Worm (Caenorhabditis elegans) whole organism, L1 larva: Measurements from ENCODE around the gene F53F4.18.

Experiments used
- C04F5.9 ChIP-seq: sonication (generic microtip); optimal IDR thresholded peaks from 2 replicates; lab custom pipeline; 2016; ENCODE audit warnings: missing genetic modification characterization, missing compliant biosample characterization
- C16A3.4 ChIP-seq: fragments of 150-350 bp; optimal IDR thresholded peaks from 2 replicates; lab custom pipeline; 2014; ENCODE audit warnings: missing biosample characterization, missing genetic modification characterization
- C34B4.2 ChIP-seq: sonication (generic microtip); optimal IDR thresholded peaks from 2 replicates; lab custom pipeline; 2017; ENCODE audit warnings: mild to moderate bottlenecking, missing genetic modification characterization, missing compliant biosample characterization
- F16B12.6 ChIP-seq: fragments of 150-350 bp; optimal IDR thresholded peaks from 2 replicates; lab custom pipeline; 2014; ENCODE audit warnings: missing biosample characterization, missing genetic modification characterization
- Y116A8C.19 ChIP-seq: sonication (generic microtip); optimal IDR thresholded peaks from 2 replicates; lab custom pipeline; 2016; ENCODE audit warnings: missing compliant biosample characterization, missing genetic modification characterization, borderline replicate concordance
- alr-1 ChIP-seq: fragments of 200-800 bp; sonication (Bioruptor generic); optimal IDR thresholded peaks from 2 replicates; lab custom pipeline; 2018; ENCODE audit warnings: borderline replicate concordance, mild to moderate bottlenecking, missing genetic modification characterization, missing compliant biosample characterization
- aly-2 ChIP-seq: fragments of 150-350 bp; optimal IDR thresholded peaks from 2 replicates; lab custom pipeline; 2014; ENCODE audit warnings: missing biosample characterization, missing genetic modification characterization
- ama-1 ChIP-seq: fragments of 150-350 bp; optimal IDR thresholded peaks from 2 replicates; lab custom pipeline; 2014
- ceh-63 ChIP-seq: fragments of 200-800 bp; sonication (Bioruptor generic); optimal IDR thresholded peaks from 2 replicates; lab custom pipeline; 2018; ENCODE audit warnings: mild to moderate bottlenecking, missing genetic modification characterization, missing compliant biosample characterization
- ceh-90 ChIP-seq: sonication (generic microtip); optimal IDR thresholded peaks from 2 replicates; lab custom pipeline; 2016; ENCODE audit warnings: missing genetic modification characterization, missing compliant biosample characterization
- dpl-1 ChIP-seq, 3 experiments: fragments of 150-350 bp in 2 of 3; sonication (generic microtip) in 1 of 3; optimal IDR thresholded peaks; 2 replicates each; lab custom pipeline; 2014 to 2017; ENCODE audit warnings: missing biosample characterization in 3 of 3, missing genetic modification characterization in 3 of 3, missing genetic modification reagents in 3 of 3
- dsc-1 ChIP-seq: sonication (generic microtip); optimal IDR thresholded peaks from 2 replicates; lab custom pipeline; 2016; ENCODE audit warnings: mild to moderate bottlenecking, missing genetic modification characterization, missing compliant biosample characterization
- efl-3 ChIP-seq: fragments of 200-800 bp; sonication (Bioruptor generic); optimal IDR thresholded peaks from 2 replicates; lab custom pipeline; 2018; ENCODE audit warnings: mild to moderate bottlenecking, missing genetic modification characterization, missing compliant biosample characterization
- elt-2 ChIP-seq: sonication (generic microtip); optimal IDR thresholded peaks from 2 replicates; lab custom pipeline; 2016; ENCODE audit warnings: missing genetic modification characterization, mild to moderate bottlenecking, inconsistent platforms, missing compliant biosample characterization, missing genetic modification reagents
- elt-3 ChIP-seq, 6 experiments: fragments of 150-350 bp in 1 of 6; sonication (generic microtip); optimal IDR thresholded peaks; 2 replicates each; lab custom pipeline; 2017 to 2018; ENCODE audit warnings: missing biosample characterization in 6 of 6, missing genetic modification characterization in 6 of 6, inconsistent platforms in 1 of 6
- ets-5 ChIP-seq: fragments of 200-800 bp; sonication (Bioruptor generic); IDR thresholded peaks from 2 replicates; pipeline ENCODE4 v1.3.6; 2022; ENCODE audit warnings: missing genetic modification characterization, missing compliant biosample characterization
- fkh-4 ChIP-seq: sonication (generic microtip); optimal IDR thresholded peaks from 2 replicates; lab custom pipeline; 2016; ENCODE audit warnings: missing compliant biosample characterization, missing genetic modification characterization, borderline replicate concordance
- fkh-8 ChIP-seq: sonication (generic microtip); optimal IDR thresholded peaks from 2 replicates; lab custom pipeline; 2016; ENCODE audit warnings: mild to moderate bottlenecking, missing genetic modification characterization, missing compliant biosample characterization
- grh-1 ChIP-seq: fragments of 200-800 bp; sonication (Bioruptor generic); IDR thresholded peaks from 2 replicates; pipeline ENCODE4 v1.3.6; 2022; ENCODE audit warnings: missing genetic modification reagents, missing genetic modification characterization, missing compliant biosample characterization
- hlh-17 ChIP-seq: fragments of 200-800 bp; sonication (Bioruptor generic); optimal IDR thresholded peaks from 2 replicates; lab custom pipeline; 2018; ENCODE audit warnings: missing genetic modification characterization, mild to moderate bottlenecking, missing compliant biosample characterization, moderate library complexity, borderline replicate concordance
- hpl-2 ChIP-seq: fragments of 150-350 bp; optimal IDR thresholded peaks from 2 replicates; lab custom pipeline; 2014; ENCODE audit warnings: missing biosample characterization, missing genetic modification reagents, missing genetic modification characterization
- irx-1 ChIP-seq: sonication (generic microtip); optimal IDR thresholded peaks from 2 replicates; lab custom pipeline; 2016; ENCODE audit warnings: missing genetic modification characterization, missing compliant biosample characterization
- lin-15B ChIP-seq: fragments of 150-350 bp; sonication (generic microtip); optimal IDR thresholded peaks from 3 replicates; lab custom pipeline; 2014; ENCODE audit warnings: missing biosample characterization, missing genetic modification characterization
- lir-3 ChIP-seq: sonication (generic microtip); optimal IDR thresholded peaks from 2 replicates; lab custom pipeline; 2016; ENCODE audit warnings: mild to moderate bottlenecking, missing genetic modification characterization, moderate library complexity, missing compliant biosample characterization; ENCODE audit not compliant: poor library complexity
- lsy-2 ChIP-seq, 2 experiments: fragments of 150-350 bp; optimal IDR thresholded peaks; 2 replicates each; lab custom pipeline; 2014; ENCODE audit warnings: missing biosample characterization in 2 of 2, missing genetic modification characterization in 2 of 2
- mab-9 ChIP-seq: fragments of 200-800 bp; sonication (Bioruptor generic); IDR thresholded peaks from 2 replicates; pipeline ENCODE4 v1.3.6; 2022; ENCODE audit warnings: missing genetic modification reagents, missing genetic modification characterization, missing compliant biosample characterization
- mdl-1 ChIP-seq, 2 experiments: fragments of 150-350 bp; optimal IDR thresholded peaks; 2 replicates each; lab custom pipeline; 2014 to 2017; ENCODE audit warnings: missing biosample characterization in 2 of 2, missing genetic modification characterization in 2 of 2, inconsistent platforms in 1 of 2
- nhr-11 ChIP-seq: fragments of 150-350 bp; optimal IDR thresholded peaks from 2 replicates; lab custom pipeline; 2014; ENCODE audit warnings: missing biosample characterization, missing genetic modification characterization
- nhr-237 ChIP-seq: fragments of 150-350 bp; optimal IDR thresholded peaks from 2 replicates; lab custom pipeline; 2014; ENCODE audit warnings: missing biosample characterization, missing genetic modification characterization
- nhr-28 ChIP-seq: fragments of 150-350 bp; optimal IDR thresholded peaks from 2 replicates; lab custom pipeline; 2014; ENCODE audit warnings: missing biosample characterization, missing genetic modification characterization
- nhr-47 ChIP-seq: sonication (generic microtip); optimal IDR thresholded peaks from 2 replicates; lab custom pipeline; 2016; ENCODE audit warnings: mild to moderate bottlenecking, missing genetic modification characterization, moderate library complexity, missing compliant biosample characterization
- nhr-84 ChIP-seq: sonication (generic microtip); optimal IDR thresholded peaks from 2 replicates; lab custom pipeline; 2017; ENCODE audit warnings: missing biosample characterization, missing genetic modification characterization
- nhr-85 ChIP-seq: sonication (generic microtip); peaks from one replicate; lab custom pipeline; 2016; ENCODE audit warnings: missing genetic modification characterization, inconsistent platforms, missing compliant biosample characterization
- pag-3 ChIP-seq: sonication (generic microtip); optimal IDR thresholded peaks from 2 replicates; lab custom pipeline; 2017; ENCODE audit warnings: missing genetic modification characterization, mild to moderate bottlenecking, missing compliant biosample characterization, antibody characterized with exemption, borderline replicate concordance; ENCODE audit not compliant: insufficient read depth
- pax-3 ChIP-seq: fragments of 200-800 bp; sonication (Bioruptor generic); optimal IDR thresholded peaks from 2 replicates; lab custom pipeline; 2018; ENCODE audit warnings: mild to moderate bottlenecking, missing genetic modification characterization, moderate library complexity, missing compliant biosample characterization
- rnt-1 ChIP-seq: sonication (generic microtip); optimal IDR thresholded peaks from 2 replicates; lab custom pipeline; 2016; ENCODE audit warnings: mild to moderate bottlenecking, missing genetic modification characterization, moderate library complexity, missing compliant biosample characterization
- skn-1 ChIP-seq: fragments of 150-350 bp; optimal IDR thresholded peaks from 2 replicates; lab custom pipeline; 2014; ENCODE audit warnings: missing biosample characterization, missing genetic modification characterization
- snpc-4 ChIP-seq: fragments of 150-350 bp; optimal IDR thresholded peaks from 2 replicates; lab custom pipeline; 2014; ENCODE audit warnings: missing biosample characterization, missing genetic modification characterization
- sox-4 ChIP-seq: sonication (generic microtip); optimal IDR thresholded peaks from 2 replicates; lab custom pipeline; 2016; ENCODE audit warnings: missing genetic modification characterization, missing compliant biosample characterization
- sptf-1 ChIP-seq: fragments of 150-350 bp; optimal IDR thresholded peaks from 2 replicates; lab custom pipeline; 2014; ENCODE audit warnings: missing biosample characterization, missing genetic modification characterization
- sup-37 ChIP-seq: fragments of 200-800 bp; sonication (Bioruptor generic); optimal IDR thresholded peaks from 2 replicates; lab custom pipeline; 2018; ENCODE audit warnings: mild to moderate bottlenecking, missing genetic modification characterization, missing compliant biosample characterization
- swsn-7 ChIP-seq: sonication (generic microtip); optimal IDR thresholded peaks from 2 replicates; lab custom pipeline; 2016; ENCODE audit warnings: missing genetic modification characterization, missing compliant biosample characterization
- tlp-1 ChIP-seq: fragments of 150-350 bp; optimal IDR thresholded peaks from 2 replicates; lab custom pipeline; 2014; ENCODE audit warnings: missing biosample characterization, missing genetic modification characterization
- unc-30 ChIP-seq: sonication (generic microtip); optimal IDR thresholded peaks from 2 replicates; lab custom pipeline; 2017; ENCODE audit warnings: missing biosample characterization, missing genetic modification characterization
- unc-62 ChIP-seq: fragments of 150-350 bp; optimal IDR thresholded peaks from 2 replicates; lab custom pipeline; 2014; ENCODE audit warnings: missing biosample characterization, missing genetic modification reagents, missing genetic modification characterization
- unc-86 ChIP-seq: sonication (generic microtip); optimal IDR thresholded peaks from 2 replicates; lab custom pipeline; 2016; ENCODE audit warnings: missing genetic modification characterization, missing compliant biosample characterization
- vab-15 ChIP-seq: sonication (generic microtip); optimal IDR thresholded peaks from 2 replicates; lab custom pipeline; 2017; ENCODE audit warnings: missing genotype, mild to moderate bottlenecking, missing genetic modification characterization, missing compliant biosample characterization
- xbp-1 ChIP-seq: sonication (generic microtip); optimal IDR thresholded peaks from 2 replicates; lab custom pipeline; 2016; ENCODE audit warnings: missing genetic modification characterization, missing compliant biosample characterization
- ztf-11 ChIP-seq, 2 experiments: sonication (generic microtip); optimal IDR thresholded peaks; 2 replicates each; lab custom pipeline; 2016 to 2017; ENCODE audit warnings: missing genetic modification characterization in 2 of 2, missing biosample characterization in 1 of 2, missing compliant biosample characterization in 1 of 2

F53F4.18 gene

ce11 chrV:13621720-13622119, 31.8 kb downstream of the F53F4.18 start, which contains the start of gene F53F4.16:
Gene F53F4.16, minus strand, starts transcription at chrV:13621820.
- TF ChIP-seq dsc-1 (tag; lab: Kevin White, UChicago) (no peak), ceh-63 (GFP tag; lab: Kevin White, UChicago) (no peak), ztf-11 (tag; optimal IDR thresholded peaks at IDR 0.05; lab: Kevin White, UChicago) (no peak), sox-4 (tag; lab: Kevin White, UChicago) (no peak), vab-15 (tag; lab: Kevin White, UChicago) (no peak), ceh-90 (no peak), hlh-17 (no peak), mab-9 (GFP tag; lab: Robert Waterston, UW) (no peak), elt-2 (tag; lab: Kevin White, UChicago) (no peak), nhr-237 (tag; lab: Kevin White, UChicago) (no peak), pax-3 (tag; lab: Kevin White, UChicago) (no peak), efl-3 (no peak), xbp-1 (tag; lab: Kevin White, UChicago) (no peak), grh-1 (GFP tag; lab: Robert Waterston, UW) (no peak), nhr-28 (tag; lab: Kevin White, UChicago) (no peak), aly-2 (tag; lab: Kevin White, UChicago) (no peak)

- TF ChIP-seq sox-4 (tag; lab: Kevin White, UChicago) (no peak), unc-62 (GFP tag; lab: Kevin White, UChicago) (no peak), nhr-84 (no peak), elt-2 (tag; lab: Kevin White, UChicago) (no peak)
These were observed 34.5 kb downstream of the F53F4.18 start, which contains the start of gene F53F4.11 for ce11 chrV:13624424-13624823. Gene F53F4.11, minus strand, starts transcription at chrV:13624524.

ce11 chrV:13625517-13626097, 35.7 kb downstream of the F53F4.18 start, which contains the start of the genes nduv-2 and F53F4.12:
Gene nduv-2, minus strand, starts transcription at chrV:13625567.
Gene F53F4.12, plus strand, starts transcription at chrV:13626047.
- TF ChIP-seq fkh-4 (tag; lab: Kevin White, UChicago): no peak
- TF ChIP-seq nhr-47: peak; percentile 1
- no peak for TF ChIP-seq mdl-1 (tag; optimal IDR thresholded peaks at IDR 0.05; lab: Kevin White, UChicago)
- no peak for TF ChIP-seq sup-37 (GFP tag; lab: Kevin White, UChicago)
- TF ChIP-seq tlp-1 (tag; lab: Kevin White, UChicago): no peak
- TF ChIP-seq hpl-2 (GFP tag; lab: Kevin White, UChicago): no peak
- no peak for TF ChIP-seq sptf-1 (tag; lab: Kevin White, UChicago)
- no peak for TF ChIP-seq efl-3
- no peak for TF ChIP-seq elt-3 (tag; optimal IDR thresholded peaks at IDR 0.05; lab: Kevin White, UChicago)
- no peak for TF ChIP-seq nhr-85
- TF ChIP-seq nhr-11 (tag; lab: Kevin White, UChicago): no peak
- no peak for TF ChIP-seq F16B12.6 (tag; lab: Kevin White, UChicago)
- TF ChIP-seq C16A3.4 (tag; lab: Kevin White, UChicago): peak; percentile 20
- TF ChIP-seq pag-3: no peak
- no peak for TF ChIP-seq Y116A8C.19 (tag; lab: Kevin White, UChicago)
- TF ChIP-seq irx-1: no peak
- peak; percentile 10 for TF ChIP-seq skn-1
- TF ChIP-seq lir-3: peak; percentile 13
- TF ChIP-seq ets-5 (GFP tag; lab: Robert Waterston, UW): no peak
- no peak for TF ChIP-seq alr-1 (tag; lab: Kevin White, UChicago)
- TF ChIP-seq lin-15B: peak; percentile 48
- no peak for TF ChIP-seq snpc-4
- peak; percentile 7 to 71 (median 59) for TF ChIP-seq dpl-1 (GFP tag; optimal IDR thresholded peaks at IDR 0.05; lab: Kevin White, UChicago)
- TF ChIP-seq swsn-7: no peak
- TF ChIP-seq fkh-8 (tag; lab: Kevin White, UChicago): no peak
- no peak for TF ChIP-seq pax-3 (tag; lab: Kevin White, UChicago)
- no peak for TF ChIP-seq C04F5.9
- TF ChIP-seq unc-86 (tag; lab: Kevin White, UChicago): no peak
- peak; percentile 67 for TF ChIP-seq rnt-1
- TF ChIP-seq lsy-2 (tag; optimal IDR thresholded peaks at IDR 0.05; lab: Kevin White, UChicago): peak in 1 of 2 experiments; percentile 66
- no peak for TF ChIP-seq ama-1 (lab: Kevin White, UChicago)
- TF ChIP-seq unc-30 (tag; lab: Kevin White, UChicago): no peak
- TF ChIP-seq C34B4.2: no peak
